Fruit fly (Drosophila melanogaster) whole organism, embryonic: ENCODE measurements around the gene CG10208.

Experiments used
- Ada2b ChIP-seq: fragments of 200-800 bp; sonication (Bioruptor generic); IDR thresholded peaks from 2 replicates; pipeline ENCODE4 v1.3.6; 2022; ENCODE audit warnings: missing biosample characterization, missing genetic modification characterization
- Bdp1 ChIP-seq: fragments of 200-800 bp; sonication (Bioruptor generic); optimal IDR thresholded peaks from 3 replicates; lab custom pipeline; 2016; ENCODE audit warnings: missing biosample characterization, missing genetic modification characterization
- CG10147 ChIP-seq: fragments of 200-800 bp; sonication (Bioruptor generic); optimal IDR thresholded peaks from 2 replicates; lab custom pipeline; 2019; ENCODE audit warnings: missing biosample characterization, mild to moderate bottlenecking, missing genetic modification characterization, moderate library complexity
- CG5180 ChIP-seq: fragments of 200-800 bp; sonication (Bioruptor generic); optimal IDR thresholded peaks from 3 replicates; lab custom pipeline; 2017; ENCODE audit warnings: missing biosample characterization, missing genetic modification characterization, mild to moderate bottlenecking, moderate library complexity, missing genetic modification reagents
- CG6683 ChIP-seq: fragments of 200-800 bp; sonication (Bioruptor generic); optimal IDR thresholded peaks from 2 replicates; lab custom pipeline; 2017; ENCODE audit warnings: missing biosample characterization, mild to moderate bottlenecking, missing genetic modification characterization, missing genetic modification reagents
- CG8290 ChIP-seq, 3 experiments: fragments of 200-800 bp; sonication (Bioruptor generic); optimal IDR thresholded peaks; 2 replicates each; lab custom pipeline; 2016 to 2019; ENCODE audit warnings: missing biosample characterization in 3 of 3, missing genetic modification characterization in 3 of 3, mild to moderate bottlenecking in 2 of 3, moderate library complexity in 1 of 3
- CG9215 ChIP-seq: fragments of 200-800 bp; sonication (Bioruptor generic); IDR thresholded peaks from 2 replicates; pipeline ENCODE4 v1.3.6; 2022; ENCODE audit warnings: missing biosample characterization, missing genetic modification characterization
- Fer2 ChIP-seq: fragments of 200-800 bp; sonication (Bioruptor generic); optimal IDR thresholded peaks from 2 replicates; lab custom pipeline; 2018; ENCODE audit warnings: missing biosample characterization, mild to moderate bottlenecking, missing genetic modification characterization, moderate library complexity
- Hsf ChIP-seq: fragments of 200-800 bp; sonication (Bioruptor generic); optimal IDR thresholded peaks from 3 replicates; lab custom pipeline; 2016; ENCODE audit warnings: missing biosample characterization, missing genetic modification characterization
- Ravus ChIP-seq: fragments of 200-800 bp; sonication (Bioruptor generic); IDR thresholded peaks from 2 replicates; pipeline ENCODE4 v1.3.6; 2022; ENCODE audit warnings: missing biosample characterization, missing genetic modification characterization
- Scr ChIP-seq: fragments of 200-800 bp; sonication (Bioruptor generic); IDR thresholded peaks from 2 replicates; pipeline ENCODE4 v1.3.6; 2022; ENCODE audit warnings: missing biosample characterization, missing genetic modification characterization; ENCODE audit not compliant: partially characterized antibody
- croc ChIP-seq: fragments of 200-800 bp; sonication (Bioruptor generic); conservative IDR thresholded peaks from 3 replicates; pipeline ENCODE4 v1.3.6; 2022; ENCODE audit warnings: missing biosample characterization, missing genetic modification characterization
- so ChIP-seq: fragments of 200-800 bp; sonication (Bioruptor generic); IDR thresholded peaks from 3 replicates; pipeline ENCODE4 v1.3.6; 2022; ENCODE audit warnings: missing biosample characterization, missing genetic modification characterization

DNA sequence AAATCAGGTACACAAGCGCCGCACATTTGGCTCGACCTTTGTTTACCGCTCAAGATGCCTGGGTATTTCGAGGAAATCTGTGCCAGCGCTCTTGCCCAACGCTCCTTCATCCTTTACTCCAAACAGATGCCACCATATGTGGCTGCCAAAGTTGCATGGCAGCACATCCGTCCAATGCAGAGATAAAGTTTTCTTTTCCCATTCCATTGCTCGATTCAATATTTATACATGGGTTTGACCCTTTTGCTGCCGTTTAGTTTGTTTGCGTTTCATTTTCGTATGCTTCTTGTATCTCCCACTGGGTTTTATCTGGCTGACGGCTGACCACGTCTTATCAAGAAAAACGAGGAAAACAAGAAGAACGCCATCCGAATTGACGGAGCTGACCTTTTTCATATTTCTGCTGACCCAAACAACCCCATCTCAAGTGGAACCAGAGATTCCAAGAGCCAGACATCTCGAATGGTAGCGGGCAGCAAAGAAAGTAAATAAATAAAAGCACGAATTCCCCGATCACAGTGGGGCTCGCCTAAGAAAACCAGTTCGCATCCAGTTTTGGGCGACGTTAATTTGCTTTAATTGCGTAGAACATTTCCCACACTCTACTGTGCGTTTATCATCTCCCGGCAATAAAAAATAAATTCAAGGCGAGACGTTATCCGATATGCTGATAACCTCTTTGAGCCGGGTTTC, 16.7 kb upstream of the CG10208 start:
- TF ChIP-seq CG10147 (no peak), croc (GFP tag; lab: Robert Waterston, UW) (no peak), CG8290 (GFP tag; optimal IDR thresholded peaks at IDR 0.05; lab: Kevin White, UChicago) (no peak), CG8290 (tag; optimal IDR thresholded peaks at IDR 0.05; lab: Kevin White, UChicago) (no peak), Ada2b (GFP tag; lab: Robert Waterston, UW) (no peak), CG6683 (GFP tag; lab: Kevin White, UChicago) (no peak), so (GFP tag; lab: Robert Waterston, UW) (no peak), CG5180 (no peak), Ravus (GFP tag; lab: Robert Waterston, UW) (no peak), Hsf (GFP tag; lab: Kevin White, UChicago) (no peak), Scr (GFP tag; lab: Robert Waterston, UW) (no peak), Fer2 (tag; lab: Kevin White, UChicago) (no peak), CG9215 (GFP tag; lab: Robert Waterston, UW) (no peak), Bdp1 (GFP tag; lab: Kevin White, UChicago) (no peak)
